Fruit fly (Drosophila melanogaster) whole organism, embryonic: ENCODE results near the gene CG17029.
A peak's percentile ranks its signal among the peaks of the same experiment; 100 is the strongest.

ENCODE experiments used
- Adf1 ChIP-seq: fragments of 200-800 bp; sonication (Bioruptor generic); IDR thresholded peaks from 2 replicates; pipeline ENCODE4 v1.3.6; 2022; ENCODE audit warnings: missing biosample characterization, missing genetic modification characterization
- Antp ChIP-seq: fragments of 200-800 bp; sonication (Bioruptor generic); optimal IDR thresholded peaks from 3 replicates; lab custom pipeline; 2016; ENCODE audit warnings: missing biosample characterization, missing genetic modification characterization
- Atf6 ChIP-seq: fragments of 200-800 bp; sonication (Bioruptor generic); IDR thresholded peaks from 2 replicates; pipeline ENCODE4 v1.3.6; 2022; ENCODE audit warnings: missing biosample characterization, missing genetic modification characterization
- BtbVII ChIP-seq: fragments of 200-800 bp; sonication (Bioruptor generic); optimal IDR thresholded peaks from 3 replicates; lab custom pipeline; 2017; ENCODE audit warnings: missing biosample characterization, mild to moderate bottlenecking, missing genetic modification characterization
- CG10209 ChIP-seq: fragments of 200-800 bp; sonication (Bioruptor generic); optimal IDR thresholded peaks from 3 replicates; lab custom pipeline; 2017; ENCODE audit warnings: missing biosample characterization, mild to moderate bottlenecking, missing genetic modification characterization, missing genetic modification reagents
- CG12219 ChIP-seq: fragments of 200-800 bp; sonication (Bioruptor generic); optimal IDR thresholded peaks from 3 replicates; lab custom pipeline; 2018; ENCODE audit warnings: missing biosample characterization, mild to moderate bottlenecking, missing genetic modification characterization
- CG1792 ChIP-seq: fragments of 200-800 bp; sonication (Bioruptor generic); optimal IDR thresholded peaks from 2 replicates; lab custom pipeline; 2016; ENCODE audit warnings: missing biosample characterization, missing genetic modification characterization
- CG2678 ChIP-seq: fragments of 200-800 bp; sonication (Bioruptor generic); optimal IDR thresholded peaks from 3 replicates; lab custom pipeline; 2019; ENCODE audit warnings: missing biosample characterization, mild to moderate bottlenecking, missing genetic modification characterization, moderate library complexity
- CG2889 ChIP-seq: fragments of 200-800 bp; sonication (Bioruptor generic); IDR thresholded peaks from 3 replicates; pipeline ENCODE4 v1.3.6; 2022; ENCODE audit warnings: missing biosample characterization, missing genetic modification characterization
- CG30020 ChIP-seq: fragments of 200-800 bp; optimal IDR thresholded peaks from 2 replicates; lab custom pipeline; 2019; ENCODE audit warnings: missing biosample characterization, mild to moderate bottlenecking, missing genetic modification characterization, moderate library complexity
- CG6813 ChIP-seq: fragments of 200-800 bp; sonication (Bioruptor generic); optimal IDR thresholded peaks from 2 replicates; lab custom pipeline; 2017; ENCODE audit warnings: missing biosample characterization, missing genetic modification characterization, mild to moderate bottlenecking, moderate library complexity, missing genetic modification reagents
- CG7556 ChIP-seq: fragments of 200-800 bp; sonication (Bioruptor generic); optimal IDR thresholded peaks from 2 replicates; lab custom pipeline; 2017; ENCODE audit warnings: missing biosample characterization, mild to moderate bottlenecking, missing genetic modification characterization
- CG7745 ChIP-seq: fragments of 200-800 bp; sonication (Bioruptor generic); optimal IDR thresholded peaks from 2 replicates; lab custom pipeline; 2018; ENCODE audit warnings: missing biosample characterization, mild to moderate bottlenecking, missing genetic modification characterization, moderate library complexity
- CG8290 ChIP-seq, 3 experiments: fragments of 200-800 bp; sonication (Bioruptor generic); optimal IDR thresholded peaks; 2 replicates each; lab custom pipeline; 2016 to 2019; ENCODE audit warnings: missing biosample characterization in 3 of 3, missing genetic modification characterization in 3 of 3, mild to moderate bottlenecking in 2 of 3, moderate library complexity in 1 of 3
- CG9437 ChIP-seq: fragments of 200-800 bp; sonication (Bioruptor generic); optimal IDR thresholded peaks from 2 replicates; lab custom pipeline; 2018; ENCODE audit warnings: missing biosample characterization, mild to moderate bottlenecking, missing genetic modification characterization
- CG9797 ChIP-seq: fragments of 200-800 bp; sonication (Bioruptor generic); optimal IDR thresholded peaks from 3 replicates; lab custom pipeline; 2018; ENCODE audit warnings: missing biosample characterization, mild to moderate bottlenecking, missing genetic modification characterization
- CHES-1-like ChIP-seq: fragments of 200-800 bp; sonication (Bioruptor generic); optimal IDR thresholded peaks from 2 replicates; lab custom pipeline; 2016; ENCODE audit warnings: missing biosample characterization, missing genetic modification characterization
- CTCF ChIP-seq: fragments of 200-800 bp; sonication (Bioruptor generic); optimal IDR thresholded peaks from 2 replicates; lab custom pipeline; 2017; ENCODE audit warnings: missing biosample characterization, mild to moderate bottlenecking, missing genetic modification characterization, moderate library complexity
- CoRest ChIP-seq: fragments of 200-800 bp; sonication (Bioruptor generic); optimal IDR thresholded peaks from 3 replicates; lab custom pipeline; 2018; ENCODE audit warnings: missing biosample characterization, mild to moderate bottlenecking, missing genetic modification characterization, moderate library complexity
- E2f1 ChIP-seq: fragments of 200-800 bp; sonication (Bioruptor generic); IDR thresholded peaks from 2 replicates; pipeline ENCODE4 v1.3.6; 2022; ENCODE audit warnings: missing biosample characterization, missing genetic modification characterization
- Ets65A ChIP-seq: fragments of 200-800 bp; sonication (Bioruptor generic); peaks from one replicate; lab custom pipeline; 2016; ENCODE audit warnings: missing biosample characterization, missing genetic modification characterization
- Ets97D ChIP-seq: fragments of 200-800 bp; sonication (Bioruptor generic); optimal IDR thresholded peaks from 3 replicates; lab custom pipeline; 2016; ENCODE audit warnings: missing biosample characterization, missing genetic modification characterization
- H2.0 ChIP-seq: fragments of 200-800 bp; sonication (Bioruptor generic); IDR thresholded peaks from 2 replicates; pipeline ENCODE4 v1.3.6; 2022; ENCODE audit warnings: missing biosample characterization, missing genetic modification characterization
- Hmx ChIP-seq: fragments of 200-800 bp; sonication (Bioruptor generic); optimal IDR thresholded peaks from 2 replicates; lab custom pipeline; 2016; ENCODE audit warnings: missing biosample characterization, missing genetic modification characterization
- MBD-R2 ChIP-seq: fragments of 200-800 bp; sonication (Bioruptor generic); IDR thresholded peaks from 2 replicates; pipeline ENCODE4 v1.3.6; 2022; ENCODE audit warnings: missing biosample characterization, missing genetic modification characterization
- Max ChIP-seq: fragments of 200-800 bp; sonication (Bioruptor generic); optimal IDR thresholded peaks from 2 replicates; lab custom pipeline; 2016; ENCODE audit warnings: missing biosample characterization, mild to moderate bottlenecking, missing genetic modification characterization
- NfI ChIP-seq: fragments of 200-800 bp; sonication (Bioruptor generic); optimal IDR thresholded peaks from 3 replicates; lab custom pipeline; 2018; ENCODE audit warnings: missing biosample characterization, mild to moderate bottlenecking, missing genetic modification characterization, moderate library complexity
- Ptx1 ChIP-seq: fragments of 200-800 bp; sonication (Bioruptor generic); IDR thresholded peaks from 2 replicates; pipeline ENCODE4 v1.3.6; 2022; ENCODE audit warnings: missing biosample characterization, missing genetic modification characterization
- ac ChIP-seq: fragments of 200-800 bp; sonication (Bioruptor generic); optimal IDR thresholded peaks from 3 replicates; lab custom pipeline; 2017; ENCODE audit warnings: missing biosample characterization, mild to moderate bottlenecking, missing genetic modification characterization
- ash1 ChIP-seq: fragments of 200-800 bp; sonication (Bioruptor generic); optimal IDR thresholded peaks from 2 replicates; lab custom pipeline; 2018; ENCODE audit warnings: missing biosample characterization, mild to moderate bottlenecking, missing genetic modification characterization
- az2 ChIP-seq: fragments of 200-800 bp; sonication (Bioruptor generic); optimal IDR thresholded peaks from 3 replicates; lab custom pipeline; 2016; ENCODE audit warnings: missing biosample characterization, missing genetic modification characterization
- bcd ChIP-seq: fragments of 200-800 bp; sonication (Bioruptor generic); optimal IDR thresholded peaks from 2 replicates; lab custom pipeline; 2017; ENCODE audit warnings: missing biosample characterization, mild to moderate bottlenecking, missing genetic modification characterization
- bigmax ChIP-seq: fragments of 200-800 bp; sonication (Bioruptor generic); optimal IDR thresholded peaks from 2 replicates; lab custom pipeline; 2018; ENCODE audit warnings: missing biosample characterization, mild to moderate bottlenecking, missing genetic modification characterization
- croc ChIP-seq: fragments of 200-800 bp; sonication (Bioruptor generic); conservative IDR thresholded peaks from 3 replicates; pipeline ENCODE4 v1.3.6; 2022; ENCODE audit warnings: missing biosample characterization, missing genetic modification characterization
- dm ChIP-seq: fragments of 200-800 bp; sonication (Bioruptor generic); optimal IDR thresholded peaks from 3 replicates; lab custom pipeline; 2016; ENCODE audit warnings: missing biosample characterization, missing genetic modification characterization
- dysf ChIP-seq: fragments of 200-800 bp; sonication (Bioruptor generic); IDR thresholded peaks from 3 replicates; pipeline ENCODE4 v1.3.6; 2022; ENCODE audit warnings: missing biosample characterization, missing genetic modification characterization
- gfzf ChIP-seq: fragments of 200-800 bp; sonication (Bioruptor generic); optimal IDR thresholded peaks from 2 replicates; lab custom pipeline; 2016; ENCODE audit warnings: missing biosample characterization, mild to moderate bottlenecking, missing genetic modification characterization, moderate library complexity
- insv ChIP-seq, 2 experiments: fragments of 200-800 bp; sonication (Bioruptor generic); optimal IDR thresholded peaks; 3 replicates each; lab custom pipeline; 2016 to 2018; ENCODE audit warnings: missing biosample characterization in 2 of 2, missing genetic modification characterization in 2 of 2
- kay ChIP-seq: fragments of 200-800 bp; sonication (Bioruptor generic); optimal IDR thresholded peaks from 2 replicates; lab custom pipeline; 2016; ENCODE audit warnings: missing biosample characterization, missing genetic modification characterization
- lola ChIP-seq, 3 experiments: fragments of >200 bp in 2 of 3; fragments of 200-800 bp in 1 of 3; sonication (Bioruptor generic) in 1 of 3; optimal IDR thresholded peaks; 2 replicates each; lab custom pipeline; 2017 to 2019; ENCODE audit warnings: missing biosample characterization in 3 of 3, missing genetic modification characterization in 3 of 3, mild to moderate bottlenecking in 1 of 3, moderate library complexity in 1 of 3
- repo ChIP-seq: fragments of 200-800 bp; sonication (Bioruptor generic); optimal IDR thresholded peaks from 2 replicates; lab custom pipeline; 2016; ENCODE audit warnings: missing biosample characterization, missing genetic modification characterization
- shn ChIP-seq: fragments of 200-800 bp; sonication (Bioruptor generic); optimal IDR thresholded peaks from 3 replicates; lab custom pipeline; 2016; ENCODE audit warnings: missing biosample characterization, missing genetic modification characterization
- sim ChIP-seq: fragments of 200-800 bp; sonication (Bioruptor generic); IDR thresholded peaks from 2 replicates; pipeline ENCODE4 v1.3.6; 2022; ENCODE audit warnings: missing biosample characterization, missing genetic modification characterization
- tin ChIP-seq: fragments of 200-800 bp; sonication (Bioruptor generic); optimal IDR thresholded peaks from 3 replicates; lab custom pipeline; 2016; ENCODE audit warnings: missing biosample characterization, missing genetic modification characterization
- trh ChIP-seq: fragments of 200-800 bp; sonication (Bioruptor generic); optimal IDR thresholded peaks from 2 replicates; lab custom pipeline; 2016; ENCODE audit warnings: missing biosample characterization, missing genetic modification characterization
- ttk ChIP-seq: fragments of 200-800 bp; sonication (Bioruptor generic); IDR thresholded peaks from 2 replicates; pipeline ENCODE4 v2.1.2; 2022; ENCODE audit warnings: missing biosample characterization, missing genetic modification characterization
- vvl ChIP-seq: fragments of 200-800 bp; sonication (Bioruptor generic); IDR thresholded peaks from 2 replicates; pipeline ENCODE4 v1.3.6; 2022; ENCODE audit warnings: missing biosample characterization, missing genetic modification characterization
- zen2 ChIP-seq: fragments of 200-800 bp; sonication (Bioruptor generic); IDR thresholded peaks from 3 replicates; pipeline ENCODE4 v1.3.6; 2022; ENCODE audit warnings: missing biosample characterization, missing genetic modification characterization; ENCODE audit not compliant: partially characterized antibody
- zfh1 ChIP-seq: fragments of 200-800 bp; sonication (Bioruptor generic); IDR thresholded peaks from 3 replicates; pipeline ENCODE4 v1.3.6; 2022; ENCODE audit warnings: missing biosample characterization, missing genetic modification characterization

CG17029 gene

DNA sequence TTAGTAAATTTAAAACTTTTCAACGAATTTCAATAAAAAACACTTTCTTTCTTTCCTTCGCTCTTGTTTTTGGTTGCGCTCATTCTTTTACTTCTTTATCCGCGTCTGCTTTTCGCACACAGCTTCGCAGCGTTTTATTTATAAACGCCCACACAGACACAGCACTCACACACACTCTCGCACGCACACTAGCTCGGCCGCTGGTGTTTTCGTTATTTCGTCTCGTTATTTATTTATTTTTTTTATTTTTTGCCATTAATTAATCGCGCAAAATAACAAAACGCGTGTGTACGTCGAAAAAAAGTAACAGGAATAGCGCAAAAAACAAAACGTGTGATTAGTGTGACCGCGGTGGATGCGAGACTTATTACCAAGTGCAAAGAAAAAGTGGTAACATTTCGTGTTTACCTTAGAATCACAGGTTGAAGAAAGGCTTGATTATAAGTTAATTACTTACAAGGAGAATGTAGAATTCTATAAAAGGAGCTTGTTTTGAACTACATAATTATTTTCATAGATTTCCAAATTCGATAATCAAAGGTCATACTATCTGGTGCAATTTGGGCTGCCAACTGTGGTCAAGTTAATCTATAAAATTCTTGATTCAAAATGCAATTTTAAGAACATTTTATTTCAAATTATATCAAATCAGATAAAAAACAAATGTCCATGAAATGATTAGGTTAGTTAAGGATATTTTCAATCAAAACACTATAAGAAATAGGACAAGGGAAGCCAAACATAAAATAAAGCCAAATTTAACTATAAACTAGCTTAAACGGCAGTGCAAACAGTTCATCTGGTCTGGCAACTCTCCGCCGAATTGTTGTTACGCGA is 27.9 kb downstream of the CG17029 start, which contains the start of the genes hzg and mRpS31 (continued):
- peak; percentile 9 for TF ChIP-seq BtbVII
- peak; percentile 73 for TF ChIP-seq CoRest (tag; lab: Kevin White, UChicago)
- TF ChIP-seq ash1, result no peak
- TF ChIP-seq trh (GFP tag; lab: Kevin White, UChicago), result no peak
- TF ChIP-seq Max, result peak; percentile 54
- TF ChIP-seq H2.0 (GFP tag; lab: Robert Waterston, UW), result peak; percentile 43; the same call in 1 of the 2 replicates
- peak; percentile 38 for TF ChIP-seq dm (GFP tag; lab: Kevin White, UChicago)
- TF ChIP-seq Hmx, result peak; percentile 22
- TF ChIP-seq shn (GFP tag; lab: Kevin White, UChicago), result peak; percentile 46
- TF ChIP-seq az2 (GFP tag; lab: Kevin White, UChicago), result peak; percentile 57
- TF ChIP-seq CG2678 (tag; lab: Kevin White, UChicago), result peak; percentile 68
- peak; percentile 13 for TF ChIP-seq CG1792 (GFP tag; lab: Kevin White, UChicago)
- peak; percentile 40 for TF ChIP-seq CG7556 (GFP tag; lab: Kevin White, UChicago)
- peak; percentile 44 for TF ChIP-seq NfI (GFP tag; lab: Kevin White, UChicago)
- TF ChIP-seq insv (GFP tag; optimal IDR thresholded peaks at IDR 0.05; lab: Kevin White, UChicago), result peak in 1 of 2 experiments; percentile 1
- TF ChIP-seq lola (GFP tag; optimal IDR thresholded peaks at IDR 0.05; lab: Kevin White, UChicago), result peak in 1 of 3 experiments; percentile 53
- TF ChIP-seq CG30020 (tag; lab: Kevin White, UChicago), result peak; percentile 57
- TF ChIP-seq kay (GFP tag; lab: Kevin White, UChicago), result peak; percentile 10
- TF ChIP-seq ac, result no peak
- peak; percentile 13 for TF ChIP-seq repo (GFP tag; lab: Kevin White, UChicago)
- TF ChIP-seq vvl, result peak; percentile 54; the same call in 1 of the 2 replicates
- TF ChIP-seq zen2 (GFP tag; lab: Robert Waterston, UW), result no peak
- peak; percentile 49; the same call in 1 of the 2 replicates for TF ChIP-seq MBD-R2 (GFP tag; lab: Robert Waterston, UW)
- TF ChIP-seq CG6813 (GFP tag; lab: Kevin White, UChicago), result no peak
- TF ChIP-seq ttk (GFP tag; lab: Robert Waterston, UW), result peak; percentile 23; the same call in 1 of the 2 replicates
- TF ChIP-seq Atf6, result peak; percentile 48; the same call in 1 of the 2 replicates
- peak; percentile 56 for TF ChIP-seq Ets97D (GFP tag; lab: Kevin White, UChicago)
- TF ChIP-seq croc (GFP tag; lab: Robert Waterston, UW), result no peak
- TF ChIP-seq CG9437 (GFP tag; lab: Kevin White, UChicago), result peak; percentile 23
- TF ChIP-seq Ptx1 (GFP tag; lab: Robert Waterston, UW), result peak; percentile 70
- TF ChIP-seq CG9797, result peak; percentile 82
- TF ChIP-seq CG8290 (GFP tag; optimal IDR thresholded peaks at IDR 0.05; lab: Kevin White, UChicago), result peak; percentile 36
- TF ChIP-seq CG8290 (tag; optimal IDR thresholded peaks at IDR 0.05; lab: Kevin White, UChicago), result peak in 1 of 2 experiments; percentile 5
- peak; percentile 20 for TF ChIP-seq CG7745 (tag; lab: Kevin White, UChicago)
- peak; percentile 4 for TF ChIP-seq Ets65A (GFP tag; lab: Kevin White, UChicago)
- no peak for TF ChIP-seq CTCF
- peak; percentile 14 for TF ChIP-seq bcd (GFP tag; lab: Kevin White, UChicago)
- peak; percentile 34 for TF ChIP-seq CG10209 (GFP tag; lab: Kevin White, UChicago)
- no peak for TF ChIP-seq CG2889 (GFP tag; lab: Robert Waterston, UW)
- TF ChIP-seq bigmax (GFP tag; lab: Kevin White, UChicago), result no peak
- TF ChIP-seq zfh1 (GFP tag; lab: Robert Waterston, UW), result peak; percentile 39; the same call in 1 of the 3 replicates
- peak; percentile 20 for TF ChIP-seq CHES-1-like (GFP tag; lab: Kevin White, UChicago)
- TF ChIP-seq gfzf (GFP tag; lab: Kevin White, UChicago), result peak; percentile 89
- no peak for TF ChIP-seq CG12219 (GFP tag; lab: Kevin White, UChicago)
- TF ChIP-seq dysf, result peak; percentile 46; the same call in 1 of the 3 replicates
- no peak for TF ChIP-seq sim (GFP tag; lab: Robert Waterston, UW)
- peak; percentile 44 for TF ChIP-seq Antp (GFP tag; lab: Kevin White, UChicago)
- TF ChIP-seq Adf1 (GFP tag; lab: Robert Waterston, UW), result no peak
- TF ChIP-seq E2f1 (GFP tag; lab: Robert Waterston, UW), result no peak
- peak; percentile 55 for TF ChIP-seq tin (GFP tag; lab: Kevin White, UChicago)
